Fruit fly (Drosophila melanogaster) whole organism, embryonic: ENCODE data around the gene Oseg2.

Experiments
- Ada2b ChIP-seq: fragments of 200-800 bp; sonication (Bioruptor generic); IDR thresholded peaks from 2 replicates; pipeline ENCODE4 v1.3.6; 2022; ENCODE audit warnings: missing biosample characterization, missing genetic modification characterization
- Antp ChIP-seq: fragments of 200-800 bp; sonication (Bioruptor generic); optimal IDR thresholded peaks from 3 replicates; lab custom pipeline; 2016; ENCODE audit warnings: missing biosample characterization, missing genetic modification characterization
- B-H2 ChIP-seq: fragments of 200-800 bp; sonication (Bioruptor generic); optimal IDR thresholded peaks from 2 replicates; lab custom pipeline; 2018; ENCODE audit warnings: missing biosample characterization, mild to moderate bottlenecking, missing genetic modification characterization
- BEAF-32 ChIP-seq: fragments of 200-800 bp; sonication (Bioruptor generic); optimal IDR thresholded peaks from 3 replicates; lab custom pipeline; 2017; ENCODE audit warnings: missing biosample characterization, missing genetic modification characterization, mild to moderate bottlenecking, moderate library complexity, missing genetic modification reagents
- Bdp1 ChIP-seq: fragments of 200-800 bp; sonication (Bioruptor generic); optimal IDR thresholded peaks from 3 replicates; lab custom pipeline; 2016; ENCODE audit warnings: missing biosample characterization, missing genetic modification characterization
- BtbVII ChIP-seq: fragments of 200-800 bp; sonication (Bioruptor generic); optimal IDR thresholded peaks from 3 replicates; lab custom pipeline; 2017; ENCODE audit warnings: missing biosample characterization, mild to moderate bottlenecking, missing genetic modification characterization
- CG10147 ChIP-seq: fragments of 200-800 bp; sonication (Bioruptor generic); optimal IDR thresholded peaks from 2 replicates; lab custom pipeline; 2019; ENCODE audit warnings: missing biosample characterization, mild to moderate bottlenecking, missing genetic modification characterization, moderate library complexity
- CG11247 ChIP-seq: fragments of 200-800 bp; sonication (Bioruptor generic); IDR thresholded peaks from 2 replicates; pipeline ENCODE4 v1.3.6; 2022; ENCODE audit warnings: missing biosample characterization, missing genetic modification characterization
- CG12391 ChIP-seq: fragments of 200-800 bp; sonication (Bioruptor generic); optimal IDR thresholded peaks from 3 replicates; lab custom pipeline; 2018; ENCODE audit warnings: missing biosample characterization, mild to moderate bottlenecking, missing genetic modification characterization, moderate library complexity
- CG13123 ChIP-seq: fragments of 200-800 bp; sonication (Bioruptor generic); optimal IDR thresholded peaks from 2 replicates; lab custom pipeline; 2016; ENCODE audit warnings: missing biosample characterization, missing genetic modification characterization
- CG14014 ChIP-seq: fragments of 200-800 bp; sonication (Bioruptor generic); IDR thresholded peaks from 2 replicates; pipeline ENCODE4 v1.3.6; 2022; ENCODE audit warnings: missing biosample characterization, missing genetic modification characterization
- CG15479 ChIP-seq: fragments of 200-800 bp; sonication (Bioruptor generic); optimal IDR thresholded peaks from 3 replicates; lab custom pipeline; 2019; ENCODE audit warnings: missing biosample characterization, mild to moderate bottlenecking, missing genetic modification characterization, moderate library complexity
- CG17328 ChIP-seq: fragments of 200-800 bp; sonication (Bioruptor generic); IDR thresholded peaks from 2 replicates; pipeline ENCODE4 v1.3.6; 2022; ENCODE audit warnings: missing biosample characterization, missing genetic modification characterization
- CG17359 ChIP-seq: fragments of 200-800 bp; sonication (Bioruptor generic); optimal IDR thresholded peaks from 3 replicates; lab custom pipeline; 2018; ENCODE audit warnings: missing biosample characterization, mild to moderate bottlenecking, missing genetic modification characterization, moderate library complexity
- CG1792 ChIP-seq: fragments of 200-800 bp; sonication (Bioruptor generic); optimal IDR thresholded peaks from 2 replicates; lab custom pipeline; 2016; ENCODE audit warnings: missing biosample characterization, missing genetic modification characterization
- CG33213 ChIP-seq: fragments of 200-800 bp; sonication (Bioruptor generic); optimal IDR thresholded peaks from 3 replicates; lab custom pipeline; 2016; ENCODE audit warnings: missing biosample characterization, missing genetic modification characterization
- CG33557 ChIP-seq: fragments of 200-800 bp; sonication (Bioruptor generic); optimal IDR thresholded peaks from 2 replicates; lab custom pipeline; 2019; ENCODE audit warnings: missing biosample characterization, mild to moderate bottlenecking, missing genetic modification characterization, moderate library complexity
- CG43689 ChIP-seq: fragments of 200-800 bp; sonication (Bioruptor generic); IDR thresholded peaks from 2 replicates; pipeline ENCODE4 v1.3.6; 2022; ENCODE audit warnings: missing biosample characterization, missing genetic modification characterization
- CG4424 ChIP-seq: fragments of 200-800 bp; sonication (Bioruptor generic); optimal IDR thresholded peaks from 3 replicates; lab custom pipeline; 2016; ENCODE audit warnings: missing biosample characterization, missing genetic modification characterization
- CG6654 ChIP-seq: fragments of 200-800 bp; sonication (Bioruptor generic); optimal IDR thresholded peaks from 2 replicates; lab custom pipeline; 2017; ENCODE audit warnings: missing biosample characterization, mild to moderate bottlenecking, missing genetic modification characterization
- CG7786 ChIP-seq: fragments of 200-800 bp; sonication (Bioruptor generic); optimal IDR thresholded peaks from 2 replicates; lab custom pipeline; 2016; ENCODE audit warnings: missing biosample characterization, missing genetic modification characterization
- CG8290 ChIP-seq, 3 experiments: fragments of 200-800 bp; sonication (Bioruptor generic); optimal IDR thresholded peaks; 2 replicates each; lab custom pipeline; 2016 to 2019; ENCODE audit warnings: missing biosample characterization in 3 of 3, missing genetic modification characterization in 3 of 3, mild to moderate bottlenecking in 2 of 3, moderate library complexity in 1 of 3
- CG8478 ChIP-seq: fragments of >200 bp; optimal IDR thresholded peaks from 2 replicates; lab custom pipeline; 2018
- CG9932 ChIP-seq: fragments of 200-800 bp; sonication (Bioruptor generic); IDR thresholded peaks from 2 replicates; pipeline ENCODE4 v1.3.6; 2022; ENCODE audit warnings: missing biosample characterization, missing genetic modification characterization
- Doc3 ChIP-seq: fragments of 200-800 bp; sonication (Bioruptor generic); IDR thresholded peaks from 3 replicates; pipeline ENCODE4 v1.3.6; 2022; ENCODE audit warnings: missing biosample characterization, missing genetic modification characterization; ENCODE audit not compliant: partially characterized antibody
- Dp ChIP-seq: fragments of 200-800 bp; sonication (Bioruptor generic); optimal IDR thresholded peaks from 2 replicates; lab custom pipeline; 2018; ENCODE audit warnings: missing biosample characterization, mild to moderate bottlenecking, missing genetic modification characterization, moderate library complexity
- GATAe ChIP-seq: fragments of 200-800 bp; sonication (Bioruptor generic); conservative IDR thresholded peaks from 2 replicates; pipeline ENCODE4 v1.3.6; 2022; ENCODE audit warnings: missing biosample characterization, missing genetic modification characterization
- MESR4 ChIP-seq: fragments of 200-800 bp; sonication (Bioruptor generic); optimal IDR thresholded peaks from 2 replicates; lab custom pipeline; 2018; ENCODE audit warnings: missing biosample characterization, mild to moderate bottlenecking, missing genetic modification characterization, moderate library complexity
- Max ChIP-seq: fragments of 200-800 bp; sonication (Bioruptor generic); optimal IDR thresholded peaks from 2 replicates; lab custom pipeline; 2016; ENCODE audit warnings: missing biosample characterization, mild to moderate bottlenecking, missing genetic modification characterization
- Meics ChIP-seq: fragments of 200-800 bp; sonication (Bioruptor generic); optimal IDR thresholded peaks from 2 replicates; lab custom pipeline; 2017; ENCODE audit warnings: missing biosample characterization, mild to moderate bottlenecking, missing genetic modification characterization
- Mes4 ChIP-seq: fragments of 200-800 bp; sonication (Bioruptor generic); optimal IDR thresholded peaks from 2 replicates; lab custom pipeline; 2016; ENCODE audit warnings: missing biosample characterization, missing genetic modification characterization
- NfI ChIP-seq: fragments of 200-800 bp; sonication (Bioruptor generic); optimal IDR thresholded peaks from 3 replicates; lab custom pipeline; 2018; ENCODE audit warnings: missing biosample characterization, mild to moderate bottlenecking, missing genetic modification characterization, moderate library complexity
- Sin3A ChIP-seq: fragments of >200 bp; optimal IDR thresholded peaks from 2 replicates; lab custom pipeline; 2018
- Sry-β ChIP-seq: fragments of 200-800 bp; sonication (Bioruptor generic); optimal IDR thresholded peaks from 2 replicates; lab custom pipeline; 2018; ENCODE audit warnings: missing biosample characterization, mild to moderate bottlenecking, missing genetic modification characterization, moderate library complexity
- Sry-δ ChIP-seq: fragments of 200-800 bp; sonication (Bioruptor generic); optimal IDR thresholded peaks from 2 replicates; lab custom pipeline; 2016; ENCODE audit warnings: missing biosample characterization, missing genetic modification characterization
- Xbp1 ChIP-seq: fragments of 200-800 bp; sonication (Bioruptor generic); optimal IDR thresholded peaks from 3 replicates; lab custom pipeline; 2016; ENCODE audit warnings: missing biosample characterization, mild to moderate bottlenecking, missing genetic modification characterization
- aop ChIP-seq: fragments of 200-800 bp; sonication (Bioruptor generic); IDR thresholded peaks from 2 replicates; pipeline ENCODE4 v1.3.6; 2022; ENCODE audit warnings: missing biosample characterization, missing genetic modification characterization
- bcd ChIP-seq: fragments of 200-800 bp; sonication (Bioruptor generic); optimal IDR thresholded peaks from 2 replicates; lab custom pipeline; 2017; ENCODE audit warnings: missing biosample characterization, mild to moderate bottlenecking, missing genetic modification characterization
- dimm ChIP-seq: fragments of 200-800 bp; sonication (Bioruptor generic); IDR thresholded peaks from 2 replicates; pipeline ENCODE4 v1.3.6; 2022; ENCODE audit warnings: missing biosample characterization, missing genetic modification characterization
- fd64A ChIP-seq: fragments of 200-800 bp; sonication (Bioruptor generic); optimal IDR thresholded peaks from 3 replicates; lab custom pipeline; 2018; ENCODE audit warnings: missing biosample characterization, mild to moderate bottlenecking, missing genetic modification characterization
- gcm ChIP-seq: fragments of 200-800 bp; sonication (Bioruptor generic); optimal IDR thresholded peaks from 2 replicates; lab custom pipeline; 2019; ENCODE audit warnings: missing biosample characterization, mild to moderate bottlenecking, missing genetic modification characterization, moderate library complexity
- gsb ChIP-seq: fragments of 200-800 bp; sonication (Bioruptor generic); IDR thresholded peaks from 2 replicates; pipeline ENCODE4 v1.3.6; 2022; ENCODE audit warnings: missing biosample characterization, missing genetic modification characterization
- jumu ChIP-seq: fragments of 200-800 bp; sonication (Bioruptor generic); optimal IDR thresholded peaks from 3 replicates; lab custom pipeline; 2016; ENCODE audit warnings: missing biosample characterization, missing genetic modification characterization
- lov ChIP-seq, 2 experiments: fragments of 200-800 bp in 1 of 2; fragments of >200 bp in 1 of 2; sonication (Bioruptor generic) in 1 of 2; IDR thresholded peaks in 1 of 2; optimal IDR thresholded peaks in 1 of 2; 2 replicates in 1 of 2; 3 replicates in 1 of 2; pipeline versions ENCODE4 v1.3.6 to Lab custom; 2017 to 2022; ENCODE audit warnings: missing biosample characterization in 1 of 2, missing genetic modification characterization in 1 of 2
- nau ChIP-seq: fragments of 200-800 bp; sonication (Bioruptor generic); optimal IDR thresholded peaks from 3 replicates; lab custom pipeline; 2017; ENCODE audit warnings: missing biosample characterization, mild to moderate bottlenecking, missing genetic modification characterization, missing genetic modification reagents
- nmo ChIP-seq: fragments of 200-800 bp; sonication (Bioruptor generic); optimal IDR thresholded peaks from 2 replicates; lab custom pipeline; 2018; ENCODE audit warnings: missing biosample characterization, mild to moderate bottlenecking, missing genetic modification characterization, moderate library complexity
- psq ChIP-seq: fragments of 200-800 bp; sonication (Bioruptor generic); optimal IDR thresholded peaks from 2 replicates; lab custom pipeline; 2017; ENCODE audit warnings: missing biosample characterization, missing genetic modification characterization
- sens ChIP-seq: fragments of 200-800 bp; sonication (Bioruptor generic); peaks from one replicate; lab custom pipeline; 2016; ENCODE audit warnings: missing biosample characterization, missing genetic modification characterization
- sens-2 ChIP-seq: fragments of 200-800 bp; sonication (Bioruptor generic); IDR thresholded peaks from 2 replicates; pipeline ENCODE4 v1.3.6; 2022; ENCODE audit warnings: missing biosample characterization, missing genetic modification characterization
- vnd ChIP-seq: fragments of 200-800 bp; sonication (Bioruptor generic); IDR thresholded peaks from 3 replicates; pipeline ENCODE4 v1.3.6; 2022; ENCODE audit warnings: missing biosample characterization, missing genetic modification characterization; ENCODE audit not compliant: partially characterized antibody
- yki ChIP-seq: fragments of >200 bp; optimal IDR thresholded peaks from 3 replicates; lab custom pipeline; 2018

Gene Oseg2

dm6 chr3L:2262515-2262944 lies 33.1 kb downstream of the Oseg2 start, which contains the start of the genes oxt and CG13807 (continued):
- TF ChIP-seq Dp (GFP tag; lab: Kevin White, UChicago) (peak; percentile 23), psq (peak; percentile 50), CG8290 (GFP tag; optimal IDR thresholded peaks at IDR 0.05; lab: Kevin White, UChicago) (peak; percentile 69), CG8290 (tag; optimal IDR thresholded peaks at IDR 0.05; lab: Kevin White, UChicago) (peak; percentile 52 to 79), CG15479 (GFP tag; lab: Kevin White, UChicago) (no peak), CG1792 (GFP tag; lab: Kevin White, UChicago) (no peak), yki (lab: Kevin White, UChicago) (no peak), nau (no peak), CG43689 (GFP tag; lab: Robert Waterston, UW) (peak; percentile 79), CG4424 (GFP tag; lab: Kevin White, UChicago) (peak; percentile 89), Mes4 (GFP tag; lab: Kevin White, UChicago) (no peak), fd64A (GFP tag; lab: Kevin White, UChicago) (peak; percentile 66), Sry-δ (peak; percentile 46), CG6654 (GFP tag; lab: Kevin White, UChicago) (peak; percentile 60), CG7786 (GFP tag; lab: Kevin White, UChicago) (peak; percentile 49), BEAF-32 (peak; percentile 54), CG11247 (GFP tag; lab: Robert Waterston, UW) (peak; percentile 88), gsb (GFP tag; lab: Robert Waterston, UW) (peak; percentile 82), bcd (GFP tag; lab: Kevin White, UChicago) (peak; percentile 90), Ada2b (GFP tag; lab: Robert Waterston, UW) (peak; percentile 78), Bdp1 (peak; percentile 53), CG33213 (GFP tag; lab: Kevin White, UChicago) (peak; percentile 73), MESR4 (peak; percentile 67), CG17359 (tag; lab: Kevin White, UChicago) (peak; percentile 86), CG8478 (lab: Kevin White, UChicago) (no peak), sens (peak; percentile 96), dimm (peak; percentile 76), jumu (GFP tag; lab: Kevin White, UChicago) (no peak), Xbp1 (GFP tag; lab: Kevin White, UChicago) (peak; percentile 94), Sin3A (lab: Kevin White, UChicago) (peak; percentile 68), lov (optimal IDR thresholded peaks at IDR 0.05; lab: Kevin White, UChicago) (no peak), lov (GFP tag; IDR thresholded peaks at IDR 0.05; lab: Robert Waterston, UW) (peak; percentile 80; the same call in 2 of the 3 replicates), BtbVII (peak; percentile 51), CG12391 (tag; lab: Kevin White, UChicago) (peak; percentile 91), gcm (GFP tag; lab: Kevin White, UChicago) (peak; percentile 90), CG17328 (GFP tag; lab: Robert Waterston, UW) (peak; percentile 85), sens-2 (GFP tag; lab: Robert Waterston, UW) (peak; percentile 84), CG9932 (GFP tag; lab: Robert Waterston, UW) (peak; percentile 92), Doc3 (GFP tag; lab: Robert Waterston, UW) (no peak), Meics (GFP tag; lab: Kevin White, UChicago) (peak; percentile 85), aop (GFP tag; lab: Robert Waterston, UW) (peak; percentile 67), B-H2 (GFP tag; lab: Kevin White, UChicago) (peak; percentile 90), vnd (GFP tag; lab: Robert Waterston, UW) (no peak), NfI (GFP tag; lab: Kevin White, UChicago) (peak; percentile 92), Antp (GFP tag; lab: Kevin White, UChicago) (peak; percentile 49), CG10147 (peak; percentile 80), CG14014 (GFP tag; lab: Robert Waterston, UW) (peak; percentile 87), Sry-β (GFP tag; lab: Kevin White, UChicago) (peak; percentile 63), CG33557 (GFP tag; lab: Kevin White, UChicago) (peak; percentile 80), GATAe (GFP tag; lab: Robert Waterston, UW) (no peak; the same call in 1 of the 2 replicates), Max (GFP tag; lab: Kevin White, UChicago) (peak; percentile 88), nmo (peak; percentile 95), CG13123 (peak; percentile 60)
